Fruit fly (Drosophila melanogaster): ENCODE data around the gene CG43816.

DNA sequence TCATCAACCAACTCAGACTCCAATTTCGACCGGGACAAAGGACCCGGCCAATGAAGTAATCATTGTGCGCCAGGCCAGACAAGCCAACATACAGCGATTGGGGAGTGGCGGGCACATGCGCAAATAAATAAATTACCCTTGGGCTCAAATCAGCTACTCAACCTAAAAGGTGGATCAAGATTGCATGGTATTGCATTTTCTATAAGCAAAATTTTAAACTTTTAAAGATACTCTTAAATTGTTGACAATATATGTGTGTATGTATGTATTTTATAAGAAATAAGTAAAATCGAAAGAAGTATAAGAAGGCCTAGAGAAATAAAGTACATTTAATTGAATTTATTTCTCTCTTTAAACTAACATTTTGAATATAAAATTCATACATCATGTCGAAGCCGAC, 24.9 kb upstream of the CG43816 start, which contains the start of gene CG10839:
- TF ChIP-seq psq (optimal IDR thresholded peaks at IDR 0.05) (no peak), insv (optimal IDR thresholded peaks at IDR 0.05) (no peak), ttk (optimal IDR thresholded peaks at IDR 0.05) (no peak), Sin3A (optimal IDR thresholded peaks at IDR 0.05) (no peak)

Measured in Kc167 (cell line).